Worm (Caenorhabditis elegans) whole organism, L1 larva: ENCODE measurements around the gene F01F1.3.

Source experiments
- C16A3.4 ChIP-seq: fragments of 150-350 bp; optimal IDR thresholded peaks from 2 replicates; lab custom pipeline; 2014; ENCODE audit warnings: missing biosample characterization, missing genetic modification characterization
- C34B4.2 ChIP-seq: sonication (generic microtip); optimal IDR thresholded peaks from 2 replicates; lab custom pipeline; 2017; ENCODE audit warnings: mild to moderate bottlenecking, missing genetic modification characterization, missing compliant biosample characterization
- F16B12.6 ChIP-seq: fragments of 150-350 bp; optimal IDR thresholded peaks from 2 replicates; lab custom pipeline; 2014; ENCODE audit warnings: missing biosample characterization, missing genetic modification characterization
- alr-1 ChIP-seq: fragments of 200-800 bp; sonication (Bioruptor generic); optimal IDR thresholded peaks from 2 replicates; lab custom pipeline; 2018; ENCODE audit warnings: borderline replicate concordance, mild to moderate bottlenecking, missing genetic modification characterization, missing compliant biosample characterization
- ama-1 ChIP-seq: fragments of 150-350 bp; optimal IDR thresholded peaks from 2 replicates; lab custom pipeline; 2014
- ceh-82 ChIP-seq, 3 experiments: fragments of 150-350 bp in 1 of 3; sonication (generic microtip) in 2 of 3; optimal IDR thresholded peaks; 2 replicates each; lab custom pipeline; 2014 to 2017; ENCODE audit warnings: missing biosample characterization in 3 of 3, missing genetic modification characterization in 3 of 3
- ceh-88 ChIP-seq: fragments of 200-800 bp; sonication (Bioruptor generic); IDR thresholded peaks from 2 replicates; pipeline ENCODE4 v1.3.6; 2022; ENCODE audit warnings: missing genetic modification characterization, missing compliant biosample characterization
- ceh-90 ChIP-seq: sonication (generic microtip); optimal IDR thresholded peaks from 2 replicates; lab custom pipeline; 2016; ENCODE audit warnings: missing genetic modification characterization, missing compliant biosample characterization
- ces-1 ChIP-seq: fragments of 150-350 bp; optimal IDR thresholded peaks from 2 replicates; lab custom pipeline; 2014; ENCODE audit warnings: missing biosample characterization, missing genetic modification reagents, missing genetic modification characterization
- dsc-1 ChIP-seq: sonication (generic microtip); optimal IDR thresholded peaks from 2 replicates; lab custom pipeline; 2016; ENCODE audit warnings: mild to moderate bottlenecking, missing genetic modification characterization, missing compliant biosample characterization
- efl-1 ChIP-seq, 4 experiments: fragments of 150-350 bp; optimal IDR thresholded peaks in 3 of 4; peaks in 1 of 4; 1 replicate in 1 of 4; 2 replicates in 3 of 4; lab custom pipeline; 2014; ENCODE audit warnings: missing biosample characterization in 2 of 4, missing genetic modification characterization in 2 of 4, missing genetic modification reagents in 2 of 4
- egl-13 ChIP-seq: sonication (generic microtip); optimal IDR thresholded peaks from 2 replicates; lab custom pipeline; 2016; ENCODE audit warnings: missing genotype, missing genetic modification reagents, missing genetic modification characterization, missing compliant biosample characterization
- egl-27 ChIP-seq, 2 experiments: fragments of 150-350 bp in 1 of 2; sonication (generic microtip); optimal IDR thresholded peaks; 3 replicates each; lab custom pipeline; 2017 to 2018; ENCODE audit warnings: missing biosample characterization in 2 of 2, missing genetic modification characterization in 2 of 2, missing genetic modification reagents in 2 of 2
- elt-2 ChIP-seq: sonication (generic microtip); optimal IDR thresholded peaks from 2 replicates; lab custom pipeline; 2016; ENCODE audit warnings: missing genetic modification characterization, mild to moderate bottlenecking, inconsistent platforms, missing compliant biosample characterization, missing genetic modification reagents
- ets-5 ChIP-seq: fragments of 200-800 bp; sonication (Bioruptor generic); IDR thresholded peaks from 2 replicates; pipeline ENCODE4 v1.3.6; 2022; ENCODE audit warnings: missing genetic modification characterization, missing compliant biosample characterization
- fkh-10 ChIP-seq: sonication (generic microtip); optimal IDR thresholded peaks from 2 replicates; lab custom pipeline; 2017; ENCODE audit warnings: missing biosample characterization, missing genetic modification reagents, missing genetic modification characterization
- fkh-4 ChIP-seq: sonication (generic microtip); optimal IDR thresholded peaks from 2 replicates; lab custom pipeline; 2016; ENCODE audit warnings: missing compliant biosample characterization, missing genetic modification characterization, borderline replicate concordance
- fkh-8 ChIP-seq: sonication (generic microtip); optimal IDR thresholded peaks from 2 replicates; lab custom pipeline; 2016; ENCODE audit warnings: mild to moderate bottlenecking, missing genetic modification characterization, missing compliant biosample characterization
- grh-1 ChIP-seq: fragments of 200-800 bp; sonication (Bioruptor generic); IDR thresholded peaks from 2 replicates; pipeline ENCODE4 v1.3.6; 2022; ENCODE audit warnings: missing genetic modification reagents, missing genetic modification characterization, missing compliant biosample characterization
- isw-1 ChIP-seq: fragments of 200-800 bp; sonication (Bioruptor generic); IDR thresholded peaks from 2 replicates; pipeline ENCODE4 v1.3.6; 2022; ENCODE audit warnings: missing genetic modification characterization, missing compliant biosample characterization
- jun-1 ChIP-seq: fragments of 150-350 bp; optimal IDR thresholded peaks from 2 replicates; lab custom pipeline; 2014; ENCODE audit warnings: missing biosample characterization, missing genetic modification reagents, missing genetic modification characterization
- lin-14 ChIP-seq: fragments of 200-800 bp; sonication (Bioruptor generic); optimal IDR thresholded peaks from 2 replicates; lab custom pipeline; 2018; ENCODE audit warnings: mild to moderate bottlenecking, missing genetic modification characterization, moderate library complexity, missing compliant biosample characterization
- lin-35 ChIP-seq, 2 experiments: fragments of 150-350 bp; optimal IDR thresholded peaks; 2 replicates each; lab custom pipeline; 2014; ENCODE audit warnings: missing biosample characterization in 2 of 2, missing genetic modification characterization in 2 of 2, missing genetic modification reagents in 2 of 2
- mab-9 ChIP-seq: fragments of 200-800 bp; sonication (Bioruptor generic); IDR thresholded peaks from 2 replicates; pipeline ENCODE4 v1.3.6; 2022; ENCODE audit warnings: missing genetic modification reagents, missing genetic modification characterization, missing compliant biosample characterization
- mdl-1 ChIP-seq, 2 experiments: fragments of 150-350 bp; optimal IDR thresholded peaks; 2 replicates each; lab custom pipeline; 2014 to 2017; ENCODE audit warnings: missing biosample characterization in 2 of 2, missing genetic modification characterization in 2 of 2, inconsistent platforms in 1 of 2
- mef-2 ChIP-seq: fragments of 150-350 bp; optimal IDR thresholded peaks from 2 replicates; lab custom pipeline; 2014; ENCODE audit warnings: missing biosample characterization, missing genetic modification characterization
- mep-1 ChIP-seq: fragments of 150-350 bp; optimal IDR thresholded peaks from 2 replicates; lab custom pipeline; 2014; ENCODE audit warnings: missing biosample characterization, missing genetic modification characterization
- nhr-12 ChIP-seq: sonication (generic microtip); optimal IDR thresholded peaks from 2 replicates; lab custom pipeline; 2017; ENCODE audit warnings: missing biosample characterization, missing genetic modification characterization
- nhr-19 ChIP-seq: fragments of 200-800 bp; sonication (Bioruptor generic); conservative IDR thresholded peaks from 2 replicates; pipeline ENCODE4 v1.3.6; 2022; ENCODE audit warnings: missing genetic modification characterization, missing compliant biosample characterization
- nhr-20 ChIP-seq: sonication (generic microtip); optimal IDR thresholded peaks from 2 replicates; lab custom pipeline; 2016; ENCODE audit warnings: mild to moderate bottlenecking, missing genetic modification characterization, missing compliant biosample characterization
- nhr-237 ChIP-seq: fragments of 150-350 bp; optimal IDR thresholded peaks from 2 replicates; lab custom pipeline; 2014; ENCODE audit warnings: missing biosample characterization, missing genetic modification characterization
- nhr-71 ChIP-seq: sonication (generic microtip); optimal IDR thresholded peaks from 2 replicates; lab custom pipeline; 2016; ENCODE audit warnings: mild to moderate bottlenecking, missing genetic modification characterization, moderate library complexity, missing compliant biosample characterization
- nhr-76 ChIP-seq: sonication (generic microtip); optimal IDR thresholded peaks from 2 replicates; lab custom pipeline; 2017; ENCODE audit warnings: missing biosample characterization, missing genetic modification characterization
- nhr-84 ChIP-seq: sonication (generic microtip); optimal IDR thresholded peaks from 2 replicates; lab custom pipeline; 2017; ENCODE audit warnings: missing biosample characterization, missing genetic modification characterization
- nhr-85 ChIP-seq: sonication (generic microtip); peaks from one replicate; lab custom pipeline; 2016; ENCODE audit warnings: missing genetic modification characterization, inconsistent platforms, missing compliant biosample characterization
- nhr-90 ChIP-seq: sonication (generic microtip); optimal IDR thresholded peaks from 2 replicates; lab custom pipeline; 2016; ENCODE audit warnings: mild to moderate bottlenecking, missing genetic modification characterization, missing compliant biosample characterization; ENCODE audit not compliant: poor library complexity
- pag-3 ChIP-seq: sonication (generic microtip); optimal IDR thresholded peaks from 2 replicates; lab custom pipeline; 2017; ENCODE audit warnings: missing genetic modification characterization, mild to moderate bottlenecking, missing compliant biosample characterization, antibody characterized with exemption, borderline replicate concordance; ENCODE audit not compliant: insufficient read depth
- pqm-1 ChIP-seq: sonication (generic microtip); optimal IDR thresholded peaks from 3 replicates; lab custom pipeline; 2017; ENCODE audit warnings: missing biosample characterization, missing genetic modification characterization
- rnt-1 ChIP-seq: sonication (generic microtip); optimal IDR thresholded peaks from 2 replicates; lab custom pipeline; 2016; ENCODE audit warnings: mild to moderate bottlenecking, missing genetic modification characterization, moderate library complexity, missing compliant biosample characterization
- snpc-4 ChIP-seq: fragments of 150-350 bp; optimal IDR thresholded peaks from 2 replicates; lab custom pipeline; 2014; ENCODE audit warnings: missing biosample characterization, missing genetic modification characterization
- snu-23 ChIP-seq: sonication (generic microtip); optimal IDR thresholded peaks from 2 replicates; lab custom pipeline; 2016; ENCODE audit warnings: missing genetic modification characterization, missing compliant biosample characterization
- sox-4 ChIP-seq: sonication (generic microtip); optimal IDR thresholded peaks from 2 replicates; lab custom pipeline; 2016; ENCODE audit warnings: missing genetic modification characterization, missing compliant biosample characterization
- sptf-1 ChIP-seq: fragments of 150-350 bp; optimal IDR thresholded peaks from 2 replicates; lab custom pipeline; 2014; ENCODE audit warnings: missing biosample characterization, missing genetic modification characterization
- sup-37 ChIP-seq: fragments of 200-800 bp; sonication (Bioruptor generic); optimal IDR thresholded peaks from 2 replicates; lab custom pipeline; 2018; ENCODE audit warnings: mild to moderate bottlenecking, missing genetic modification characterization, missing compliant biosample characterization
- swsn-7 ChIP-seq: sonication (generic microtip); optimal IDR thresholded peaks from 2 replicates; lab custom pipeline; 2016; ENCODE audit warnings: missing genetic modification characterization, missing compliant biosample characterization
- tbx-2 ChIP-seq: sonication (generic microtip); optimal IDR thresholded peaks from 2 replicates; lab custom pipeline; 2016; ENCODE audit warnings: missing genetic modification characterization, missing compliant biosample characterization
- unc-30 ChIP-seq: sonication (generic microtip); optimal IDR thresholded peaks from 2 replicates; lab custom pipeline; 2017; ENCODE audit warnings: missing biosample characterization, missing genetic modification characterization
- unc-62 ChIP-seq: fragments of 150-350 bp; optimal IDR thresholded peaks from 2 replicates; lab custom pipeline; 2014; ENCODE audit warnings: missing biosample characterization, missing genetic modification reagents, missing genetic modification characterization
- unc-86 ChIP-seq: sonication (generic microtip); optimal IDR thresholded peaks from 2 replicates; lab custom pipeline; 2016; ENCODE audit warnings: missing genetic modification characterization, missing compliant biosample characterization
- unc-98 ChIP-seq: fragments of 200-800 bp; sonication (Bioruptor generic); IDR thresholded peaks from 2 replicates; pipeline ENCODE4 v1.3.6; 2022; ENCODE audit warnings: missing genetic modification characterization, missing compliant biosample characterization
- zip-4 ChIP-seq: fragments of 200-800 bp; sonication (Bioruptor generic); optimal IDR thresholded peaks from 2 replicates; lab custom pipeline; 2018; ENCODE audit warnings: mild to moderate bottlenecking, missing genetic modification characterization, moderate library complexity, missing compliant biosample characterization
- ztf-11 ChIP-seq, 2 experiments: sonication (generic microtip); optimal IDR thresholded peaks; 2 replicates each; lab custom pipeline; 2016 to 2017; ENCODE audit warnings: missing genetic modification characterization in 2 of 2, missing biosample characterization in 1 of 2, missing compliant biosample characterization in 1 of 2

Gene F01F1.3

DNA sequence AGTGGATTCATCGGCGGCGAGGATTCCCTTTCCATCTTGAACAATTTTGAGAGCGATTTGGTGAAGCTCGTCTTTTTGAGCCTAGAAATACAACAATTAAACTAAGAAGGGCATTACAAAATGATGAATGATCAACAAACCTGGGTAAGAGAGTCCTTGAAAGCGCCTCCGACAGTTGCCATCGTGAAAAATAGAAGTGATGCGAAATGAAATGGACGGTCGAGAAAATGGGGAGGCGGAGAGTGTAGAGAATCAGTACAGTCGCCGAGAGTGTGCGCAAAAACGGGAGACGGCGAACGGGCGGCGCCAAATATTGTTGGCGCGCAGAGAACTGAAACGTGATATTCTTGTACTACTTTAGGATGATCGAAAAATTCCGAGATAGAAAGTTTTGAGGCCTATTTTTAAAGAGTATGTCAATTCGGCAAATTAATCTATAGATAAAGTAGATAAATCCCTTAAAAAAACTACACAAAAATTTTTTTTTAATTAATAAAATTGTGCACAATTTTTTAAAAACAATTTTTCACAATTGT, 4.5 kb downstream of the F01F1.3 start, which contains the start of gene aldo-2:
Gene aldo-2 (minus strand): TSS at position 486 of the 536 bp plus-strand sequence.
- TF ChIP-seq mab-9 (GFP tag; lab: Robert Waterston, UW) (no peak), F16B12.6 (tag; lab: Kevin White, UChicago) (no peak), fkh-8 (no peak), ceh-90 (tag; lab: Kevin White, UChicago) (no peak), nhr-20 (tag; lab: Kevin White, UChicago) (peak; percentile 31), nhr-19 (GFP tag; lab: Robert Waterston, UW) (peak; percentile 6; the same call in 1 of the 2 replicates), rnt-1 (tag; lab: Kevin White, UChicago) (no peak), jun-1 (no peak), ceh-88 (GFP tag; lab: Robert Waterston, UW) (no peak), nhr-76 (no peak), unc-98 (GFP tag; lab: Robert Waterston, UW) (no peak), lin-14 (GFP tag; lab: Kevin White, UChicago) (peak; percentile 76), sptf-1 (tag; lab: Kevin White, UChicago) (no peak), nhr-90 (peak; percentile 54), nhr-237 (tag; lab: Kevin White, UChicago) (no peak), mef-2 (no peak), unc-30 (tag; lab: Kevin White, UChicago) (no peak), ces-1 (GFP tag; lab: Kevin White, UChicago) (no peak), egl-27 (tag; optimal IDR thresholded peaks at IDR 0.05; lab: Kevin White, UChicago) (no peak), swsn-7 (tag; lab: Kevin White, UChicago) (no peak), alr-1 (tag; lab: Kevin White, UChicago) (no peak), sup-37 (GFP tag; lab: Kevin White, UChicago) (no peak), ama-1 (lab: Kevin White, UChicago) (peak; percentile 56), fkh-4 (tag; lab: Kevin White, UChicago) (no peak), nhr-85 (tag; lab: Kevin White, UChicago) (peak; percentile 84), nhr-71 (tag; lab: Kevin White, UChicago) (peak; percentile 11), isw-1 (no peak), lin-35 (GFP tag; optimal IDR thresholded peaks at IDR 0.05; lab: Kevin White, UChicago) (peak; percentile 24 to 60), C34B4.2 (tag; lab: Kevin White, UChicago) (no peak), ztf-11 (tag; optimal IDR thresholded peaks at IDR 0.05; lab: Kevin White, UChicago) (no peak), ceh-82 (tag; optimal IDR thresholded peaks at IDR 0.05; lab: Kevin White, UChicago) (peak in 1 of 3 experiments; percentile 4), nhr-84 (tag; lab: Kevin White, UChicago) (no peak), ets-5 (GFP tag; lab: Robert Waterston, UW) (no peak), dsc-1 (tag; lab: Kevin White, UChicago) (no peak), egl-13 (tag; lab: Kevin White, UChicago) (no peak), unc-86 (tag; lab: Kevin White, UChicago) (no peak), elt-2 (no peak), grh-1 (GFP tag; lab: Robert Waterston, UW) (0 out of 2 replicates have a peak, but pooled peaks have one; percentile 5), efl-1 (optimal IDR thresholded peaks at IDR 0.05; lab: Kevin White, UChicago) (peak; percentile 22 to 30), efl-1 (GFP tag; optimal IDR thresholded peaks at IDR 0.05 in 1 of 2; lab: Kevin White, UChicago) (peak in 1 of 2 experiments; percentile 92), snpc-4 (no peak), tbx-2 (tag; lab: Kevin White, UChicago) (peak; percentile 22), fkh-10 (GFP tag; lab: Kevin White, UChicago) (no peak), snu-23 (GFP tag; lab: Kevin White, UChicago) (peak; percentile 57), sox-4 (no peak), C16A3.4 (no peak), pqm-1 (tag; lab: Kevin White, UChicago) (no peak), mep-1 (tag; lab: Kevin White, UChicago) (peak; percentile 14), pag-3 (tag; lab: Kevin White, UChicago) (no peak), nhr-12 (tag; lab: Kevin White, UChicago) (no peak), mdl-1 (tag; optimal IDR thresholded peaks at IDR 0.05; lab: Kevin White, UChicago) (peak in 1 of 2 experiments; percentile 40), unc-62 (no peak), zip-4 (GFP tag; lab: Kevin White, UChicago) (no peak)
